Worm (Caenorhabditis elegans) whole organism, early embryonic: Measurements from ENCODE around the gene nhr-80.

ENCODE experiments used
- B0310.2 ChIP-seq: sonication (generic microtip); optimal IDR thresholded peaks from 2 replicates; lab custom pipeline; 2016; ENCODE audit warnings: mild to moderate bottlenecking, missing genetic modification characterization, missing compliant biosample characterization
- ama-1 ChIP-seq: fragments of 150-350 bp; optimal IDR thresholded peaks from 2 replicates; lab custom pipeline; 2014
- ets-7 ChIP-seq: sonication (generic microtip); optimal IDR thresholded peaks from 2 replicates; lab custom pipeline; 2016; ENCODE audit warnings: missing genotype, missing genetic modification characterization, missing compliant biosample characterization
- pes-1 ChIP-seq: fragments of 200-800 bp; sonication (Bioruptor generic); IDR thresholded peaks from 2 replicates; pipeline ENCODE4 v1.3.6; 2022; ENCODE audit warnings: missing genetic modification reagents, missing genetic modification characterization, missing compliant biosample characterization
- tbx-11 ChIP-seq: fragments of 200-800 bp; sonication (Bioruptor generic); IDR thresholded peaks from 2 replicates; pipeline ENCODE4 v1.3.6; 2022; ENCODE audit warnings: missing genetic modification characterization, missing compliant biosample characterization

DNA sequence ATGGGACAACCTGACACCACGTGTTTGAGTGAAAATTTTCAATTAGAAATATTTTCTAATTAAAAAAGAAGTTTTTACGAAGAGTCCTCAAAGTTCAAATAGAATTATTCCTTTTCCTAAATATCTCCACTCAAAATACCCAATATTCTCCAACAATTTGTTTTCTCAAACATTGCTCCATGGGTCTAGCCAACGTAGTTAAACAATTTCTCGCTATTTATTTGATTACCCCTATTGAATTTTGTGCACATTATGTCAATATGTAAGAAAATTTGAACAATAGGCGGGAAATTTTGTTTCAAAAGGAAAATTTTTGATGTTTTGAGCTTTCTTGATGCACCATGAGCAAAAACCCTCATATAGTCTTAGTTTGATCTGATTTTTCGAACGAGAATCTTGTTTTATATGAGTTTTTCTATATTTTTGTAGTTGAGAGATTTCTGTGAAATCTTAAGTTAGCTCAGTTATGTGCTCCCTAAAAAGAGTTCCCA, 47.8 kb upstream of the nhr-80 start:
- no peak for TF ChIP-seq pes-1 (GFP tag; lab: Robert Waterston, UW)
- no peak for TF ChIP-seq ets-7
- no peak for TF ChIP-seq ama-1
- TF ChIP-seq B0310.2 (tag; lab: Kevin White, UChicago) = no peak
- TF ChIP-seq tbx-11 = no peak
